Worm (Caenorhabditis elegans): ENCODE results near the gene cbn-1.

cbn-1 gene

ce11 chrII:356969-357368 is 24.6 kb upstream of the cbn-1 start, which contains the start of gene dmsr-4:
Gene dmsr-4, minus strand, starts transcription at chrII:357069.
- TF ChIP-seq sea-1 (GFP tag; conservative IDR thresholded peaks at IDR 0.05) (no peak), tbx-11 (GFP tag; IDR thresholded peaks at IDR 0.05) (no peak)

DNA sequence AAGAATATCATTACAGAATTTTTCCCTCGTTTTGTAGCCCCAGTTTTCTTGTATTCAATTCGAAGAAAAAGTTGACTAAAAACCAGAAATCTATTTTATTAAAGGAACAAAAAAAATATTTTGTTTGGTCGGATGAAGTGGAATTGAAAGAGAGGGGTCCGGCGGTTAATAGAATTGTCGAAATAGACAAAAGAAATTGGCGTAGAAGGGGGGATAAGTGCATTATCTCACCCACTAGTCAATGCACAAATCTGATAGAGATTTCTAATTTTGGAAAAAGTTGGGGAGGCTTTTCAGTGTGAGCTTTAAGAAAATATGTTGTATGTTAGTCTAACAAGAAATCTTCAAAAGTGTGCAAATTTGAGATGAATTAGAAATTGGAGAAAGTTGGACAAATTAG is 22.2 kb upstream of the cbn-1 start:
- TF ChIP-seq tbx-11 (GFP tag; IDR thresholded peaks at IDR 0.05) (no peak), flt-1 (GFP tag; IDR thresholded peaks at IDR 0.05) (no peak), B0310.2 (tag; optimal IDR thresholded peaks at IDR 0.05) (no peak), sea-1 (GFP tag; conservative IDR thresholded peaks at IDR 0.05) (no peak), pes-1 (GFP tag; IDR thresholded peaks at IDR 0.05) (no peak), F13C5.2 (tag; optimal IDR thresholded peaks at IDR 0.05) (no peak), aly-1 (tag; optimal IDR thresholded peaks at IDR 0.05) (no peak), ceh-13 (GFP tag; optimal IDR thresholded peaks at IDR 0.05) (no peak), hnd-1 (tag; optimal IDR thresholded peaks at IDR 0.05) (no peak), ets-7 (tag; optimal IDR thresholded peaks at IDR 0.05) (no peak), ceh-36 (tag; optimal IDR thresholded peaks at IDR 0.05) (no peak), ama-1 (optimal IDR thresholded peaks at IDR 0.05) (no peak)

ce11 chrII:349749-350148 is 17.4 kb upstream of the cbn-1 start:
- TF ChIP-seq hmg-4 (GFP tag; optimal IDR thresholded peaks at IDR 0.05) (no peak), ceh-13 (GFP tag; optimal IDR thresholded peaks at IDR 0.05) (no peak), B0310.2 (tag; optimal IDR thresholded peaks at IDR 0.05) (no peak), F13C5.2 (tag; optimal IDR thresholded peaks at IDR 0.05) (no peak), aly-1 (tag; optimal IDR thresholded peaks at IDR 0.05) (no peak), pes-1 (GFP tag; IDR thresholded peaks at IDR 0.05) (no peak), sea-1 (GFP tag; conservative IDR thresholded peaks at IDR 0.05) (no peak), ets-7 (tag; optimal IDR thresholded peaks at IDR 0.05) (no peak), flt-1 (GFP tag; IDR thresholded peaks at IDR 0.05) (no peak), ama-1 (optimal IDR thresholded peaks at IDR 0.05) (no peak), scrt-1 (GFP tag; IDR thresholded peaks at IDR 0.05) (no peak), hnd-1 (tag; optimal IDR thresholded peaks at IDR 0.05) (no peak)

DNA sequence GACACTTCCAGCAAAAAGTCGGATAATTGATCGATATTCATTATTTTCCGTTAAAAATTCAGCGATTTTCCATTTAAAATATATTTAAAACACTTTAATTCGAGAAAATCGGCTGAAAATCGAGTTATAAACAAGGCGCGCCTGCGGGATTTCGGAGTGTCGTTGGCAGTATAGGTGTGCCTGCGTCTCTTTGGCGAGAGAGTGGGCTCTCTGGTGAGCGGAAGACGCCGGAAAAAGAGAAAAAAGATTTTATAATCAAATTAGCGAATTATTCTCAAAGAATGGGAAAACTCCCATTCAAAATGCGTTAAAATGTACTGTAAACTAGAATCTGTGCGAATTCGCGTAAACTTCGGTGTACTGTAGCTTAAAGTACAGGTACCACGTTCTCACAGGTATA is 15.4 kb upstream of the cbn-1 start, which contains the start of gene D1069.3:
D1069.3 (minus strand) TSS at position 158 of the 400 bp plus-strand sequence.
- TF ChIP-seq hmbx-1 (tag; optimal IDR thresholded peaks at IDR 0.05), result no peak
- peak; percentile 19 for TF ChIP-seq F13C5.2 (tag; optimal IDR thresholded peaks at IDR 0.05)

- TF ChIP-seq F13C5.2 (tag; optimal IDR thresholded peaks at IDR 0.05), result no peak
- no peak for TF ChIP-seq hmbx-1 (tag; optimal IDR thresholded peaks at IDR 0.05)
- TF ChIP-seq ets-7 (tag; optimal IDR thresholded peaks at IDR 0.05), result no peak
- no peak for TF ChIP-seq B0310.2 (tag; optimal IDR thresholded peaks at IDR 0.05)
- TF ChIP-seq ceh-13 (GFP tag; optimal IDR thresholded peaks at IDR 0.05), result no peak
- TF ChIP-seq scrt-1 (GFP tag; IDR thresholded peaks at IDR 0.05), result no peak
- no peak for TF ChIP-seq pes-1 (GFP tag; IDR thresholded peaks at IDR 0.05)
- no peak for TF ChIP-seq hnd-1 (tag; optimal IDR thresholded peaks at IDR 0.05)
- TF ChIP-seq ceh-36 (tag; optimal IDR thresholded peaks at IDR 0.05), result no peak
- no peak for TF ChIP-seq flt-1 (GFP tag; IDR thresholded peaks at IDR 0.05)
- TF ChIP-seq hmg-4 (GFP tag; optimal IDR thresholded peaks at IDR 0.05), result no peak
- no peak for TF ChIP-seq sea-1 (GFP tag; conservative IDR thresholded peaks at IDR 0.05)
- TF ChIP-seq tbx-11 (GFP tag; IDR thresholded peaks at IDR 0.05), result no peak
- no peak for TF ChIP-seq ama-1 (optimal IDR thresholded peaks at IDR 0.05)
- TF ChIP-seq tra-4 (tag; optimal IDR thresholded peaks at IDR 0.05), result no peak
- TF ChIP-seq aly-1 (tag; optimal IDR thresholded peaks at IDR 0.05), result no peak
- TF ChIP-seq tbx-37 (GFP tag; conservative IDR thresholded peaks at IDR 0.05), result no peak
Measured at ce11 chrII:341282-341681, 9.0 kb upstream of the cbn-1 start.

DNA sequence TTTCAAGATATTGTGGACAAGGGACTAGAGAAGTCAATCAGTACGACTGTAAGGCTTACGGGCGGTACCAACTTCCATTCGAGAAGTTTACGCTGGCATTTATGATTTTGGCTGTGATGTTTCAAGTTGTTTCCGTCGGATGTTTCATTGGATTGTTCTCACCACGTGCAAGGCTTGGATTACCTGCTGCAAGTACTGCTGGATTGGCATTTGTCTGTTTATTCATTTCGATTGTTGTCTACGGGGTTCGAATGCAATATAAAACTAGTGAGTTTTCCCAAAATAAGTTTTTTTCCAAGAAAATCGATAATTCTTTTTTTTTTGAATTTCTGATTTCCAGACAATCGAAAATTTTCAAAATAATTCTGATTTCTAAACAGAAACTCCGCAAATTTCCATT is 8.4 kb upstream of the cbn-1 start:
- TF ChIP-seq ets-7 (tag; optimal IDR thresholded peaks at IDR 0.05) (no peak), flt-1 (GFP tag; IDR thresholded peaks at IDR 0.05) (no peak), ceh-36 (tag; optimal IDR thresholded peaks at IDR 0.05) (no peak), tbx-37 (GFP tag; conservative IDR thresholded peaks at IDR 0.05) (no peak), aly-1 (tag; optimal IDR thresholded peaks at IDR 0.05) (no peak), sea-1 (GFP tag; conservative IDR thresholded peaks at IDR 0.05) (no peak), tra-4 (tag; optimal IDR thresholded peaks at IDR 0.05) (no peak), pes-1 (GFP tag; IDR thresholded peaks at IDR 0.05) (no peak), tbx-11 (GFP tag; IDR thresholded peaks at IDR 0.05) (no peak), ceh-13 (GFP tag; optimal IDR thresholded peaks at IDR 0.05) (no peak), B0310.2 (tag; optimal IDR thresholded peaks at IDR 0.05) (no peak), ama-1 (optimal IDR thresholded peaks at IDR 0.05) (no peak), hnd-1 (tag; optimal IDR thresholded peaks at IDR 0.05) (no peak)

ce11 chrII:340224-340623 is 7.9 kb upstream of the cbn-1 start, which contains the start of gene clc-31:
Gene clc-31, plus strand, starts transcription at chrII:340524.
- TF ChIP-seq hnd-1 (tag; optimal IDR thresholded peaks at IDR 0.05) (no peak), ets-7 (tag; optimal IDR thresholded peaks at IDR 0.05) (no peak), ama-1 (optimal IDR thresholded peaks at IDR 0.05) (no peak), pes-1 (GFP tag; IDR thresholded peaks at IDR 0.05) (no peak), flt-1 (GFP tag; IDR thresholded peaks at IDR 0.05) (no peak), ceh-13 (GFP tag; optimal IDR thresholded peaks at IDR 0.05) (no peak), hmg-4 (GFP tag; optimal IDR thresholded peaks at IDR 0.05) (no peak), hmbx-1 (tag; optimal IDR thresholded peaks at IDR 0.05) (no peak), tra-4 (tag; optimal IDR thresholded peaks at IDR 0.05) (no peak), sea-1 (GFP tag; conservative IDR thresholded peaks at IDR 0.05) (no peak), ceh-36 (tag; optimal IDR thresholded peaks at IDR 0.05) (no peak), tbx-37 (GFP tag; conservative IDR thresholded peaks at IDR 0.05) (no peak), F13C5.2 (tag; optimal IDR thresholded peaks at IDR 0.05) (no peak)

- no peak for TF ChIP-seq tbx-11 (GFP tag; IDR thresholded peaks at IDR 0.05)
- no peak for TF ChIP-seq ama-1 (optimal IDR thresholded peaks at IDR 0.05)
- no peak for TF ChIP-seq sea-1 (GFP tag; conservative IDR thresholded peaks at IDR 0.05)
- no peak for TF ChIP-seq tra-4 (tag; optimal IDR thresholded peaks at IDR 0.05)
- no peak for TF ChIP-seq pes-1 (GFP tag; IDR thresholded peaks at IDR 0.05)
- no peak for TF ChIP-seq ceh-13 (GFP tag; optimal IDR thresholded peaks at IDR 0.05)
- TF ChIP-seq ceh-36 (tag; optimal IDR thresholded peaks at IDR 0.05), result no peak
- no peak for TF ChIP-seq F13C5.2 (tag; optimal IDR thresholded peaks at IDR 0.05)
- TF ChIP-seq B0310.2 (tag; optimal IDR thresholded peaks at IDR 0.05), result no peak
- no peak for TF ChIP-seq hnd-1 (tag; optimal IDR thresholded peaks at IDR 0.05)
- TF ChIP-seq tbx-37 (GFP tag; conservative IDR thresholded peaks at IDR 0.05), result no peak
- TF ChIP-seq scrt-1 (GFP tag; IDR thresholded peaks at IDR 0.05), result no peak
- TF ChIP-seq hmg-4 (GFP tag; optimal IDR thresholded peaks at IDR 0.05), result no peak
- TF ChIP-seq hmbx-1 (tag; optimal IDR thresholded peaks at IDR 0.05), result no peak
Measured at ce11 chrII:337233-337832, 5.0 kb upstream of the cbn-1 start, which contains the start of gene cpn-2. Gene cpn-2, plus strand, starts transcription at chrII:337782.
